Fruit fly (Drosophila melanogaster): ENCODE measurements around the gene betaggt-I.

The betaggt-I gene

DNA sequence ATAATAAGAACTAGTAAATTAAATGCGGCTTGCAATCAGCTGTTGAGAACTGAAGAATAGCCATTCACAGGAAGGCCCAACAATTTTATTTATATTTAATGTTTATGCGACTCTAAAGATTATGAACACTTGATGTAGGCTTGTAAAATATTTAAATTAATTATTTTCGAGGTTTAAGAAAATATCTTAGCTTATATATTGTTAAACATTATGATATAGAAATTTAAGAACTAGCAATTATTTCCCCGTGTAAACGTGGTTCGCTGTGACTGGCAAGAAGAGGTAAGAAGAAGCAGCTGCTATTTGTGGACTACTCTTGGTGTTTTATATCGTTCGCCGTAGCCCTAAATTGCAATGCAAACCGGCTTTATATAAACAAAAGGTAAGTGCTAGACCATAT lies at the start of gene betaggt-I, which contains the start of gene mRpL24:
Gene betaggt-I, plus strand, starts transcription at position 280 of the 400 bp plus-strand sequence.
Gene mRpL24, minus strand, starts transcription at position 62 of the 400 bp plus-strand sequence.
- TF ChIP-seq insv (optimal IDR thresholded peaks at IDR 0.05) (no peak), psq (optimal IDR thresholded peaks at IDR 0.05) (no peak), h (optimal IDR thresholded peaks at IDR 0.05) (no peak), ttk (optimal IDR thresholded peaks at IDR 0.05) (no peak), Myc (optimal IDR thresholded peaks at IDR 0.05) (no peak), Sin3A (optimal IDR thresholded peaks at IDR 0.05) (no peak)

DNA sequence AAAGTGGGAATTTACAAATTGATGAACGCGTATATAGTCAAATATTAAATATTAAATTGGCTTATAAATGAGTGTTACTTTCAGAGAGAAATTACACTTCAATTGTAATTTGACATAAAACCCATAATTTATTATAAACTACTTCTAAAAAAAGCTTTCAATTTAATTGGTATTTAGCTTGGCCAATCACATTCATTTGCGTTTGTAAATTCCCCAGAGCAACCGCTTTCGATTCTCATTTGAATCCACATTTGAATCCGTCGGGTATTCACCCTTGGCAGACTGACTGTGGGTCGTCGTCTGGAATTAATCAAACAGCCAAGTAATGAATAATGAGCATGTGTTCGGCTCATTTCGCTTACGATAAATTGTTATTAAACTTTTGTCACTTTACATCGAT lies 49.5 kb upstream of the betaggt-I start:
- TF ChIP-seq insv (optimal IDR thresholded peaks at IDR 0.05) (no peak), h (optimal IDR thresholded peaks at IDR 0.05) (no peak), ttk (optimal IDR thresholded peaks at IDR 0.05) (no peak), psq (optimal IDR thresholded peaks at IDR 0.05) (no peak), Myc (optimal IDR thresholded peaks at IDR 0.05) (no peak), Sin3A (optimal IDR thresholded peaks at IDR 0.05) (no peak)

DNA sequence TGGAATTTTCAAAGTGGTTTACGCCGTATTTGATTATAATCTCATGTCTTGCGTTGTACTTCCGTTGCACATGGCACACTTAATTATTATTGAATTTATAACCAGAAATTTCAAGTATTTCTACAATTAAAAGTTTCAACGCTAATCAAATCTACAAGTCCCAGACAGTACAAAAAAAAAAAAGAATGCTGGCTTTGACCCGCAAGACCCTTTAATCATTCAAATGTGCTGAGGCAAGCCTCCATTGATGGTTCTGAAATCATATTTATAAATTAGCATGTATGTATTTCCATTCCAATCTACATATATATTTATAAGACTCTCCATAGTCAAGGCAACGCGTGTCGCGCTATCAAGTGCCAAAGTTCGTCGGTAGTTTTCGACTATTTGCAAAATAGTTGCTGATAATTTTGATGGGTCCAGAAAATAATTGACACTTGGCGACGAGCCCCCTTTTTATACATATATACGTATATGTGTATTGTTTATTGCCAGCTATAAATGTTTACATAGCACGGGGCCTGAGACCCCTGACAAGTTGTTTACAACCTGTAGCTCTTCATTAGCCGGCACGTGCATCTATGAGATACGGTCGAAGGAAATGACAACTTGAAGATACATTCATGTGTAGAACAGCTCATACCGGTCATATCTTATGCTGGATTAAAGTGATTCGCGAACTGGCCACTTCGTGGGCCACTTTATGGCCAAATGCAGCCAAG lies 48.7 kb upstream of the betaggt-I start:
- no peak for TF ChIP-seq psq (optimal IDR thresholded peaks at IDR 0.05)
- TF ChIP-seq Myc (optimal IDR thresholded peaks at IDR 0.05): no peak
- no peak for TF ChIP-seq Sin3A (optimal IDR thresholded peaks at IDR 0.05)
- TF ChIP-seq ttk (optimal IDR thresholded peaks at IDR 0.05): no peak
- no peak for TF ChIP-seq insv (optimal IDR thresholded peaks at IDR 0.05)
- no peak for TF ChIP-seq h (optimal IDR thresholded peaks at IDR 0.05)

DNA sequence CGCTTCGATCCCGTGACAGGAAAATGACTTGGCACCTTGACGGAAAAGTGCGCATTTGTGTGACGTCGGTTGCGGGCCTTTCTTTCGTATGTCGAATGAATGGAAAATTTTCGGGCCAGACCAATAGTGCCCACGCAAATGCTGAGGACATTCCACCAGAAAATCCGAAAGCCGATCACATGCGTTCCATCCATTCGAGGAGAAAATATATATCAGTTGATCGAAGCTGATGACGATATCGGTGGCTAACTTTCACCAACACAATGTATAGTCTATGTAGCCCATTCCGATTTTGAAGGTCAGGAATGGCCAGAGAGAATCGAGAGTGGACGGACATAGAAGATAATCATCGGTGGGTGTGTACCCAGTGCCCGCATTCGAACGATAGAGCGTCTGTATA lies 47.2 kb upstream of the betaggt-I start:
- no peak for TF ChIP-seq Myc (optimal IDR thresholded peaks at IDR 0.05)
- no peak for TF ChIP-seq Sin3A (optimal IDR thresholded peaks at IDR 0.05)
- no peak for TF ChIP-seq psq (optimal IDR thresholded peaks at IDR 0.05)
- no peak for TF ChIP-seq ttk (optimal IDR thresholded peaks at IDR 0.05)
- no peak for TF ChIP-seq insv (optimal IDR thresholded peaks at IDR 0.05)
- TF ChIP-seq h (optimal IDR thresholded peaks at IDR 0.05): no peak

DNA sequence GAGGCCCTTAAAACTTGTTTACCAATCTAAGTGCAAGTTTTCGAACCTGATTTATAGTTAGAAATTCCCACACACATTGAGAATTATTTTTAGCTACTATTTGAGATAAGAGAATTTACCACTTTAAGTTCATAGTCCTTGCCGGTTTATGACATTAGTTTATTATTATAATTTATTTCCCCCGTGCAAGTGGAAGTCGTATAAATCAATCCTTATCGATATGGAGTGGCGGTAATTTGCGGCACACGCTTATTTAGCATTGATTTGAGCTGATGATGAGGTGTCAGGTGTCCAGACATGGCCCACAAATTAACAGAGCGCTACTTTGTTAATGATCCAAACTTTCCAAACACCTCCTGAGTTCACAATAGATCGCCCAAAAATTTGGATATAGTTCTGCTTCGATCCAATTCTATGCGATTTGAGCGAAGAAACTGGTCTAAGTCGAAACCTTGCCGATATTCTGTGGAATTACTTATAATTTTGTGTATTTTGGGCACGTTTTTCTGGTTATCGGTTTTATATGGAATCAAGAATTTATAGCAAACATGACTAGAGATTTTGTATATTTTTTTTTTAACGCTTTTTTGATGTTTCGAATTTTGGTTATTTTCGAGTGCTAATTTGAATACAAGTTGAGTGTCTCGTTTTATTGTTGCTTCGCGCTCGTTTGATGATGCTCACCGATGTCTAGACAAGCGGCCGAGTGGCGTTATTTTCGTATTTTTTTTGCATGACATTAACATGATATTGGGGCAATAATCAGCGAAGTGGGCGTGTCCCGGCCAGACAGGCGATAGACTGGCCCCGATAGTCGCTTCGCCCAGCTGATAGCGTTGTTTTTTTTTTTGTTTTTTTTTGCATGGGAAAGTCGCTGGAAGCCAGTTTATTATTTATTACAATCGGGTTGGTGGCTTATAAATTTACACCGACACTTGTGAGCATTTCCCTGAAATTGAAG lies 45.5 kb upstream of the betaggt-I start:
- TF ChIP-seq insv (optimal IDR thresholded peaks at IDR 0.05) (no peak), Sin3A (optimal IDR thresholded peaks at IDR 0.05) (no peak), Myc (optimal IDR thresholded peaks at IDR 0.05) (no peak), psq (optimal IDR thresholded peaks at IDR 0.05) (no peak), h (optimal IDR thresholded peaks at IDR 0.05) (no peak), ttk (optimal IDR thresholded peaks at IDR 0.05) (no peak)

DNA sequence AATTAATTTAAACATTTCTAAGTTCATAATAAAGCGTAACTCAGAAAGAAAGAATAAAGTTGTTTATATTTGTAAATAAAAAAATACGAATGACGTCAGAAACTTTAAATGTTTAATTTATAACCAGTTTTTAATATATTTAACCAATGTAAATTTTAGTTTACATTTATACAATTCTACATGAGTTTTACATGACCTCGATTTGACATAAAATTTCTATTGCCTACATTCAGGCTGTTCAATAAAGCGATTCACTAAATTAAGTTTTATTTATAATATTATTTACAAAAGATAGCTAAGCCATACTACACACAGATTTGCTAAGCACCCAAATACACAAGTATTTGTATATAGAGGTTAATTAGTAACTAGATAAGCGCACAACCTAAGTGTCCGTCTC lies 41.5 kb upstream of the betaggt-I start:
- TF ChIP-seq Myc (optimal IDR thresholded peaks at IDR 0.05) (no peak), h (optimal IDR thresholded peaks at IDR 0.05) (no peak), psq (optimal IDR thresholded peaks at IDR 0.05) (no peak), Sin3A (optimal IDR thresholded peaks at IDR 0.05) (no peak), insv (optimal IDR thresholded peaks at IDR 0.05) (no peak), ttk (optimal IDR thresholded peaks at IDR 0.05) (no peak)

DNA sequence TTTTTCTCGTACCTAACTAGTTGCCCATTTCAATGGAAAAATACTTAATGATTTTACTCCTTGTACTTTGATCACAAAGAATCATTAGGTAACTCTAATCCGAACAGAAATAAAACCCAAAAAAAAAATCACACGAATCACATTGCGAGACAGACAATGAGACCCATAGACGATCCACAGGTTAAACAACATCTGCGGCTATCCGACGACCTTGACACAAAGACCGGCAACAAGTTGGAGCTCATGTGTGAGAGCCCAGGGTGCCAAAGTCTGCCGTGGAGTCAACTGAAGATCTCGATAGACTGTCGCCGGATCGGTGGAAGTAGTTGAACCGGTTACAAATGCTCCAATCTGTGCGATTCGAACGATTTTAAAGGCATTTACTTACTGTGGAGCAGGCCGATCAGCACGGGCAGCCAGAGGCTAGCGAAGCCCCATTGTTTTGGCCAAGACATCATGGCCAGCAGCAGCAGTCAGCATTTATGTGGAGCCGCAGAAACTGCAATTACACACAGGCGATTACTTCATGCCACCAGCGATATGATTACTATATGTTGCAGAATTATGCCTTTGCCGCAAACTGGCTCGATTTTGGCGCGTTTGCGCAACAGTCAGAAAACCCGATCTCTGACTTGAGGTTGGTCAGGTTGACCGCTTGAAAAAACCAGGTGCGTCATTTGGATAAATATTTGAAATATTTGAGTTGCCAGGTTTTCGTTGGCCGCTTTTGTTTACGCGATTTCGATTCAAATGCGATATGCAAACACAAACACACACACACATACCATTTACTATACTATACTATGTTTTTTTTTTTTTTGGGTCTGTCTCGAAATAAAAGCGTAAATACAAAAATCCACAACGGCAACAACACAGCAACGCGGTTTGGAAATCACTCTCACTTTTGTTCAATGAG lies 39.8 kb upstream of the betaggt-I start:
- TF ChIP-seq ttk (optimal IDR thresholded peaks at IDR 0.05) (no peak), insv (optimal IDR thresholded peaks at IDR 0.05) (no peak), Sin3A (optimal IDR thresholded peaks at IDR 0.05) (no peak), psq (optimal IDR thresholded peaks at IDR 0.05) (no peak), Myc (optimal IDR thresholded peaks at IDR 0.05) (no peak), h (optimal IDR thresholded peaks at IDR 0.05) (no peak)

DNA sequence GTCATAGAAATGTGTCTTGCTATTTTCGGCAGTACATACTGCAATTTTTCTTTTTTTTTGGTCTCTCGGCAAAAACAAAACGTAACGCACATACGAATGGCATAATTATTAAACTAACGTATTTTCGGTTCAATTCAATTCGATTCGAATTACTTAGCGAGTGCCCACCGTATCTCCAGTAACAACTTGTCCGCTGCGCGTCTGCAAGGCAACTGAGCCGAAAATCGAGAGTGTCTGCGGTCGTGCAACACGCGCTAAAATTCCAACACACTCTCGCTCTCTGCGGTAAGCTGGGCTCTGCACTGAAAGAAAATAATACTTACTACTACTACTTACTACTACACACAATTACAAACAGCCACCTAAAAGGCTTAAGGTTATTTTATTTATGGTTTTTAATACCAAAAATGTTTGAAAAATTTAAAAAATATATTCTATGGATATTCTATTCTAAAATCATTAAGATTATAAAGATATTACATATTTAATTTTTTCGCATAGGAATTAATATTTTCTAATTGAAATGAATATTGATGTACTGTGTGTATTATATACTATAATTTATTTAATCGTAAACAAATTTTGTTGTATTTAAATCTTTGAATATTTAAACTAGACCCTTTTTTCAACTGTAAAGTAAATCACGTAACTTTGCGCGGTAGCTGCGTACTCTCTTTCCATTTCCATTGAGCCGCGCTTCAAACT lies 38.7 kb upstream of the betaggt-I start, which contains the start of gene snsl:
Gene snsl, minus strand, starts transcription at position 217 of the 705 bp plus-strand sequence.
- no peak for TF ChIP-seq insv (optimal IDR thresholded peaks at IDR 0.05)
- TF ChIP-seq h (optimal IDR thresholded peaks at IDR 0.05): no peak
- no peak for TF ChIP-seq psq (optimal IDR thresholded peaks at IDR 0.05)
- no peak for TF ChIP-seq ttk (optimal IDR thresholded peaks at IDR 0.05)
- no peak for TF ChIP-seq Sin3A (optimal IDR thresholded peaks at IDR 0.05)
- no peak for TF ChIP-seq Myc (optimal IDR thresholded peaks at IDR 0.05)

DNA sequence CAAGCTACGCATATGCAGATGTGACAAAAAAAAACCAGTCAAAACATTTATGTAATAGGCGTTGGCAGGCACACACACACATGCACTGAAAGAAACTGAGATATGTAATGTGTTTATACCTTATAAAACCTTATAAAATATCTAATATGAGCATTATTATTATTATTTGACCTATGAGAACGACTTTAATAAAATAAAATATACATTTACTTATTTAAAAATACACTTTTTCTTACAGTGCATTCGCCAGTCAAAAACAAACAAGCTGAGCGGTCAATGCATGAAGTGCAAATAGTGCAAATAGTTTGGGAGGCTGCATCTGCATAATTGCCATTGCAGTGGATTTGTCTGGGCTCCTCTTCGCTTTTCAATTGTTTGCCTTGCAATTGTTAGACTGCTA lies 37.4 kb upstream of the betaggt-I start:
- TF ChIP-seq Sin3A (optimal IDR thresholded peaks at IDR 0.05): no peak

DNA sequence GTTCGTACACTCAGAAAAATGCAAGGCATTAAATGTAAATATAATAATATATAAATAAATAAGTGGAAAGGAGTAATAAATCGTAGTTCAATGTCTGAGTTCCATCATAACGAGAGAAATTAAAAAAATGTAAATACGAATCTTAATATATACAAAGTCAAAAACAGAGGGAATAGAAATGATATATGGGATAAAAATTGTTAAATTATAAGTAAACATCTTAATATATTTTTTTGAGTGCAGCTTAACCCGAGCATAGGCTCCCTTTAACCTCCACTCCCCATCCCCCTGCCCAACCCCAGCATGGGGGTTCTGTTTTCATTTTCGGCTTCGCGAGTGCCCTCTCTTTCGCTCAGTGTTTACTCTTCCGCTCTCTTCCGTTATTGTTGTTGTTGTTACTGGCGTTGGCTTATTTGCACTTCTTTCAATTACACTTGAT lies 29.6 kb upstream of the betaggt-I start:
- TF ChIP-seq h (optimal IDR thresholded peaks at IDR 0.05) (no peak), psq (optimal IDR thresholded peaks at IDR 0.05) (no peak), ttk (optimal IDR thresholded peaks at IDR 0.05) (no peak), Sin3A (optimal IDR thresholded peaks at IDR 0.05) (no peak), Myc (optimal IDR thresholded peaks at IDR 0.05) (no peak), insv (optimal IDR thresholded peaks at IDR 0.05) (no peak)

DNA sequence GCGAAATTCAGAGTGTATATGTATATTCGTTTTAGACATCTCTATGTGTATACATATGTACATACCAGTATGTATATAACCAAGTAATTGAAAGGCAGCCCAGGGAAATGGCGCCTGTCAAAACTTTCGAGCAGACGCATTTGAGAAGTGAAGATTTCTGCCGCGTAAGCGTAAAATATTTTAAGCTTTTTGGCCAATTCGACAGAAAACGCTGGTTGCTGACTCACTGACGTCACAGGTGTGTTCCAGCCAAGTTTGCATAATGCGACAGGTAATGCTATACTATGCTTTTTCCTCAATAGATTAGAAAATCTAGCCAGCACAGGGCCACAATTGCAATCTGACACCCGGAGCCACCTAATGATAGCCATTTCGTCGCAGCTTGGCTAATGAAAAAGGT lies 28.6 kb upstream of the betaggt-I start:
- TF ChIP-seq Sin3A (optimal IDR thresholded peaks at IDR 0.05): no peak
- TF ChIP-seq Myc (optimal IDR thresholded peaks at IDR 0.05): no peak
- TF ChIP-seq h (optimal IDR thresholded peaks at IDR 0.05): no peak
- TF ChIP-seq ttk (optimal IDR thresholded peaks at IDR 0.05): no peak
- TF ChIP-seq insv (optimal IDR thresholded peaks at IDR 0.05): no peak
- no peak for TF ChIP-seq psq (optimal IDR thresholded peaks at IDR 0.05)

Data from Kc167 (cell line).